Fruit fly (Drosophila melanogaster) whole organism, embryonic: ENCODE measurements around the gene Pex10.

Source experiments
- Awh ChIP-seq: fragments of 200-800 bp; sonication (Bioruptor generic); IDR thresholded peaks from 2 replicates; pipeline ENCODE4, ENCODE4 v1.3.6; 2022; ENCODE audit warnings: missing biosample characterization, missing genetic modification characterization
- CG13296 ChIP-seq: fragments of 200-800 bp; sonication (Bioruptor generic); optimal IDR thresholded peaks from 3 replicates; lab custom pipeline; 2018; ENCODE audit warnings: missing biosample characterization, mild to moderate bottlenecking, missing genetic modification characterization
- CG14050 ChIP-seq: fragments of 200-800 bp; sonication (Bioruptor generic); IDR thresholded peaks from 3 replicates; pipeline ENCODE4 v1.3.6; 2022; ENCODE audit warnings: missing biosample characterization, missing genetic modification characterization
- CG16815 ChIP-seq: fragments of 200-800 bp; sonication (Bioruptor generic); optimal IDR thresholded peaks from 3 replicates; lab custom pipeline; 2017; ENCODE audit warnings: missing biosample characterization, mild to moderate bottlenecking, missing genetic modification characterization
- CG17361 ChIP-seq: fragments of 200-800 bp; sonication (Bioruptor generic); IDR thresholded peaks from 3 replicates; pipeline ENCODE4 v1.3.6; 2022; ENCODE audit warnings: missing biosample characterization, missing genetic modification characterization
- CG31224 ChIP-seq: fragments of 200-800 bp; sonication (Bioruptor generic); IDR thresholded peaks from 2 replicates; pipeline ENCODE4 v1.3.6; 2022; ENCODE audit warnings: missing biosample characterization, missing genetic modification characterization
- CG31365 ChIP-seq: fragments of 200-800 bp; sonication (Bioruptor generic); optimal IDR thresholded peaks from 2 replicates; lab custom pipeline; 2018; ENCODE audit warnings: missing biosample characterization, mild to moderate bottlenecking, missing genetic modification characterization
- CG3995 ChIP-seq: fragments of 200-800 bp; sonication (Bioruptor generic); optimal IDR thresholded peaks from 3 replicates; lab custom pipeline; 2016; ENCODE audit warnings: missing biosample characterization, missing genetic modification characterization
- CG4282 ChIP-seq: fragments of 200-800 bp; sonication (Bioruptor generic); optimal IDR thresholded peaks from 2 replicates; lab custom pipeline; 2016; ENCODE audit warnings: missing biosample characterization, missing genetic modification characterization
- CG43689 ChIP-seq: fragments of 200-800 bp; sonication (Bioruptor generic); IDR thresholded peaks from 2 replicates; pipeline ENCODE4 v1.3.6; 2022; ENCODE audit warnings: missing biosample characterization, missing genetic modification characterization
- CG6813 ChIP-seq: fragments of 200-800 bp; sonication (Bioruptor generic); optimal IDR thresholded peaks from 2 replicates; lab custom pipeline; 2017; ENCODE audit warnings: missing biosample characterization, missing genetic modification characterization, mild to moderate bottlenecking, moderate library complexity, missing genetic modification reagents
- CG7372 ChIP-seq: fragments of 200-800 bp; sonication (Bioruptor generic); IDR thresholded peaks from 2 replicates; pipeline ENCODE4 v1.3.6; 2022; ENCODE audit warnings: missing biosample characterization, missing genetic modification characterization
- CG7786 ChIP-seq: fragments of 200-800 bp; sonication (Bioruptor generic); optimal IDR thresholded peaks from 2 replicates; lab custom pipeline; 2016; ENCODE audit warnings: missing biosample characterization, missing genetic modification characterization
- CG8765 ChIP-seq: fragments of 200-800 bp; sonication (Bioruptor generic); IDR thresholded peaks from 2 replicates; pipeline ENCODE4 v1.3.6; 2022; ENCODE audit warnings: missing biosample characterization, missing genetic modification characterization
- CG9727 ChIP-seq: fragments of 200-800 bp; sonication (Bioruptor generic); optimal IDR thresholded peaks from 3 replicates; lab custom pipeline; 2017; ENCODE audit warnings: missing biosample characterization, mild to moderate bottlenecking, missing genetic modification characterization
- Dek ChIP-seq: fragments of 200-800 bp; sonication (Bioruptor generic); optimal IDR thresholded peaks from 3 replicates; lab custom pipeline; 2019; ENCODE audit warnings: missing biosample characterization, mild to moderate bottlenecking, missing genetic modification characterization, moderate library complexity
- Dip3 ChIP-seq: fragments of 200-800 bp; sonication (Bioruptor generic); optimal IDR thresholded peaks from 3 replicates; lab custom pipeline; 2016; ENCODE audit warnings: missing biosample characterization, missing genetic modification characterization
- Dp ChIP-seq: fragments of 200-800 bp; sonication (Bioruptor generic); optimal IDR thresholded peaks from 2 replicates; lab custom pipeline; 2018; ENCODE audit warnings: missing biosample characterization, mild to moderate bottlenecking, missing genetic modification characterization, moderate library complexity
- Eip74EF ChIP-seq, 2 experiments: fragments of 200-800 bp in 1 of 2; fragments of >200 bp in 1 of 2; sonication (Bioruptor generic) in 1 of 2; optimal IDR thresholded peaks; 2 replicates each; lab custom pipeline; 2017 to 2019; ENCODE audit warnings: missing biosample characterization in 2 of 2, missing genetic modification characterization in 2 of 2, mild to moderate bottlenecking in 1 of 2, moderate library complexity in 1 of 2
- HHEX ChIP-seq: fragments of 200-800 bp; sonication (Bioruptor generic); optimal IDR thresholded peaks from 3 replicates; lab custom pipeline; 2017; ENCODE audit warnings: missing biosample characterization, mild to moderate bottlenecking, missing genetic modification characterization, missing genetic modification reagents
- Meics ChIP-seq: fragments of 200-800 bp; sonication (Bioruptor generic); optimal IDR thresholded peaks from 2 replicates; lab custom pipeline; 2017; ENCODE audit warnings: missing biosample characterization, mild to moderate bottlenecking, missing genetic modification characterization
- NC2α ChIP-seq: fragments of 200-800 bp; sonication (Bioruptor generic); optimal IDR thresholded peaks from 2 replicates; lab custom pipeline; 2016; ENCODE audit warnings: missing biosample characterization, missing genetic modification characterization
- Nf-YA ChIP-seq: fragments of 200-800 bp; sonication (Bioruptor generic); IDR thresholded peaks from 2 replicates; pipeline ENCODE4 v1.3.6; 2022; ENCODE audit warnings: missing biosample characterization, missing genetic modification characterization
- Oli ChIP-seq: fragments of 200-800 bp; sonication (Bioruptor generic); optimal IDR thresholded peaks from 2 replicates; lab custom pipeline; 2018; ENCODE audit warnings: missing biosample characterization, mild to moderate bottlenecking, missing genetic modification characterization, moderate library complexity
- Spps ChIP-seq: fragments of 200-800 bp; sonication (Bioruptor generic); optimal IDR thresholded peaks from 2 replicates; lab custom pipeline; 2018; ENCODE audit warnings: missing biosample characterization, mild to moderate bottlenecking, missing genetic modification characterization
- abd-A ChIP-seq: fragments of 200-800 bp; sonication (Bioruptor generic); optimal IDR thresholded peaks from 3 replicates; lab custom pipeline; 2019; ENCODE audit warnings: missing biosample characterization, mild to moderate bottlenecking, missing genetic modification characterization, moderate library complexity
- ash1 ChIP-seq: fragments of 200-800 bp; sonication (Bioruptor generic); optimal IDR thresholded peaks from 2 replicates; lab custom pipeline; 2018; ENCODE audit warnings: missing biosample characterization, mild to moderate bottlenecking, missing genetic modification characterization
- bcd ChIP-seq: fragments of 200-800 bp; sonication (Bioruptor generic); optimal IDR thresholded peaks from 2 replicates; lab custom pipeline; 2017; ENCODE audit warnings: missing biosample characterization, mild to moderate bottlenecking, missing genetic modification characterization
- chif ChIP-seq, 2 experiments: fragments of 200-800 bp; sonication (Bioruptor generic); optimal IDR thresholded peaks; 3 replicates each; lab custom pipeline; 2016; ENCODE audit warnings: missing biosample characterization in 2 of 2, missing genetic modification characterization in 2 of 2
- croc ChIP-seq: fragments of 200-800 bp; sonication (Bioruptor generic); conservative IDR thresholded peaks from 3 replicates; pipeline ENCODE4 v1.3.6; 2022; ENCODE audit warnings: missing biosample characterization, missing genetic modification characterization
- esg ChIP-seq: fragments of 200-800 bp; sonication (Bioruptor generic); conservative IDR thresholded peaks from 2 replicates; pipeline ENCODE4 v1.3.6; 2022; ENCODE audit warnings: missing biosample characterization, missing genetic modification characterization
- eve ChIP-seq, 2 experiments: fragments of >200 bp; optimal IDR thresholded peaks; 2 replicates each; lab custom pipeline; 2017; ENCODE audit warnings: missing biosample characterization in 2 of 2, missing genetic modification characterization in 2 of 2
- fd3F ChIP-seq: fragments of 200-800 bp; sonication (Bioruptor generic); optimal IDR thresholded peaks from 2 replicates; lab custom pipeline; 2018; ENCODE audit warnings: missing biosample characterization, mild to moderate bottlenecking, missing genetic modification characterization, moderate library complexity
- gsb ChIP-seq: fragments of 200-800 bp; sonication (Bioruptor generic); IDR thresholded peaks from 2 replicates; pipeline ENCODE4 v1.3.6; 2022; ENCODE audit warnings: missing biosample characterization, missing genetic modification characterization
- inv ChIP-seq: fragments of 200-800 bp; sonication (Bioruptor generic); IDR thresholded peaks from 2 replicates; pipeline ENCODE4 v1.3.6; 2022; ENCODE audit warnings: missing biosample characterization, missing genetic modification characterization; ENCODE audit not compliant: partially characterized antibody
- jumu ChIP-seq: fragments of 200-800 bp; sonication (Bioruptor generic); optimal IDR thresholded peaks from 3 replicates; lab custom pipeline; 2016; ENCODE audit warnings: missing biosample characterization, missing genetic modification characterization
- kay ChIP-seq: fragments of 200-800 bp; sonication (Bioruptor generic); optimal IDR thresholded peaks from 2 replicates; lab custom pipeline; 2016; ENCODE audit warnings: missing biosample characterization, missing genetic modification characterization
- knrl ChIP-seq: fragments of 200-800 bp; sonication (Bioruptor generic); IDR thresholded peaks from 3 replicates; pipeline ENCODE4 v1.3.6; 2022; ENCODE audit warnings: missing biosample characterization, missing genetic modification characterization; ENCODE audit not compliant: partially characterized antibody
- nom ChIP-seq: fragments of 200-800 bp; sonication (Bioruptor generic); optimal IDR thresholded peaks from 2 replicates; lab custom pipeline; 2017; ENCODE audit warnings: missing biosample characterization, missing genetic modification characterization, mild to moderate bottlenecking, moderate library complexity, missing genetic modification reagents
- onecut ChIP-seq: fragments of 200-800 bp; sonication (Bioruptor generic); IDR thresholded peaks from 2 replicates; pipeline ENCODE4 v1.3.6; 2022; ENCODE audit warnings: missing biosample characterization, missing genetic modification characterization
- pnt ChIP-seq: fragments of 200-800 bp; sonication (Bioruptor generic); optimal IDR thresholded peaks from 3 replicates; lab custom pipeline; 2016; ENCODE audit warnings: missing biosample characterization, missing genetic modification characterization
- sna ChIP-seq: fragments of 200-800 bp; sonication (Bioruptor generic); IDR thresholded peaks from 2 replicates; pipeline ENCODE4 v1.3.6; 2022; ENCODE audit warnings: missing biosample characterization, missing genetic modification characterization; ENCODE audit not compliant: partially characterized antibody
- sob ChIP-seq: fragments of 200-800 bp; sonication (Bioruptor generic); IDR thresholded peaks from 2 replicates; pipeline ENCODE4 v1.3.6; 2022; ENCODE audit warnings: missing biosample characterization, missing genetic modification characterization
- stc ChIP-seq: fragments of 200-800 bp; sonication (Bioruptor generic); IDR thresholded peaks from 2 replicates; pipeline ENCODE4 v1.3.6; 2022; ENCODE audit warnings: missing biosample characterization, missing genetic modification characterization
- sug ChIP-seq: fragments of 200-800 bp; optimal IDR thresholded peaks from 2 replicates; lab custom pipeline; 2019; ENCODE audit warnings: missing biosample characterization, mild to moderate bottlenecking, missing genetic modification characterization, moderate library complexity
- tin ChIP-seq: fragments of 200-800 bp; sonication (Bioruptor generic); optimal IDR thresholded peaks from 3 replicates; lab custom pipeline; 2016; ENCODE audit warnings: missing biosample characterization, missing genetic modification characterization
- ttk ChIP-seq: fragments of 200-800 bp; sonication (Bioruptor generic); IDR thresholded peaks from 2 replicates; pipeline ENCODE4 v2.1.2; 2022; ENCODE audit warnings: missing biosample characterization, missing genetic modification characterization
- zen ChIP-seq: fragments of 200-800 bp; sonication (Bioruptor generic); optimal IDR thresholded peaks from 3 replicates; lab custom pipeline; 2018; ENCODE audit warnings: missing biosample characterization, mild to moderate bottlenecking, missing genetic modification characterization, moderate library complexity
- zen2 ChIP-seq: fragments of 200-800 bp; sonication (Bioruptor generic); IDR thresholded peaks from 3 replicates; pipeline ENCODE4 v1.3.6; 2022; ENCODE audit warnings: missing biosample characterization, missing genetic modification characterization; ENCODE audit not compliant: partially characterized antibody

Gene Pex10

dm6 chr3L:1533699-1534431, 24.2 kb upstream of the Pex10 start, which contains the start of gene Iml1 (continued):
- TF ChIP-seq ttk (GFP tag; lab: Robert Waterston, UW): 0 out of 2 replicates have a peak, but pooled peaks have one; percentile 23
- TF ChIP-seq CG31224 (GFP tag; lab: Robert Waterston, UW): 0 out of 2 replicates have a peak, but pooled peaks have one; percentile 23
- no peak for TF ChIP-seq CG16815 (GFP tag; lab: Kevin White, UChicago)
- TF ChIP-seq Spps: no peak
- no peak for TF ChIP-seq chif (GFP tag; optimal IDR thresholded peaks at IDR 0.05; lab: Kevin White, UChicago)
- no peak for TF ChIP-seq ash1 (GFP tag; lab: Kevin White, UChicago)
- TF ChIP-seq jumu (GFP tag; lab: Kevin White, UChicago): no peak
- TF ChIP-seq Dp (GFP tag; lab: Kevin White, UChicago): no peak
- TF ChIP-seq CG4282: no peak
- no peak for TF ChIP-seq sna (GFP tag; lab: Robert Waterston, UW)
- TF ChIP-seq CG17361 (GFP tag; lab: Robert Waterston, UW): no peak; the same call in 2 of the 3 replicates
- no peak for TF ChIP-seq NC2α
- no peak for TF ChIP-seq onecut (GFP tag; lab: Robert Waterston, UW)
- no peak for TF ChIP-seq Awh (GFP tag; lab: Robert Waterston, UW)
- peak; percentile 39 for TF ChIP-seq fd3F (GFP tag; lab: Kevin White, UChicago)
- TF ChIP-seq abd-A (tag; lab: Kevin White, UChicago): no peak
- TF ChIP-seq zen: peak; percentile 45
- no peak for TF ChIP-seq Nf-YA (GFP tag; lab: Robert Waterston, UW)
- TF ChIP-seq eve (GFP tag; optimal IDR thresholded peaks at IDR 0.05; lab: Kevin White, UChicago): no peak
- TF ChIP-seq knrl (GFP tag; lab: Robert Waterston, UW): no peak
- TF ChIP-seq gsb: no peak
- no peak for TF ChIP-seq CG6813 (GFP tag; lab: Kevin White, UChicago)
- peak; percentile 12 for TF ChIP-seq Dip3
- TF ChIP-seq zen2: no peak
- peak; percentile 1 for TF ChIP-seq pnt (GFP tag; lab: Kevin White, UChicago)
- TF ChIP-seq CG13296: no peak
- no peak for TF ChIP-seq CG8765 (GFP tag; lab: Robert Waterston, UW)
- TF ChIP-seq Dek (tag; lab: Kevin White, UChicago): no peak
- 0 out of 2 replicates have a peak, but pooled peaks have one; percentile 29 for TF ChIP-seq esg (GFP tag; lab: Robert Waterston, UW)
- no peak for TF ChIP-seq CG7786 (GFP tag; lab: Kevin White, UChicago)
- TF ChIP-seq CG43689 (GFP tag; lab: Robert Waterston, UW): no peak
- no peak for TF ChIP-seq HHEX (GFP tag; lab: Kevin White, UChicago)
- no peak for TF ChIP-seq bcd (GFP tag; lab: Kevin White, UChicago)
- no peak for TF ChIP-seq CG31365 (tag; lab: Kevin White, UChicago)
- no peak for TF ChIP-seq stc (GFP tag; lab: Robert Waterston, UW)
- peak; percentile 28 for TF ChIP-seq tin
- peak; percentile 11 for TF ChIP-seq Oli (tag; lab: Kevin White, UChicago)
- no peak for TF ChIP-seq Eip74EF (GFP tag; optimal IDR thresholded peaks at IDR 0.05; lab: Kevin White, UChicago)
- TF ChIP-seq sob: peak; percentile 63
- peak; percentile 20; the same call in 1 of the 2 replicates for TF ChIP-seq CG7372 (GFP tag; lab: Robert Waterston, UW)
- peak; percentile 7 for TF ChIP-seq CG9727 (GFP tag; lab: Kevin White, UChicago)
- no peak for TF ChIP-seq inv (GFP tag; lab: Robert Waterston, UW)
- TF ChIP-seq sug (tag; lab: Kevin White, UChicago): no peak
- no peak for TF ChIP-seq kay (GFP tag; lab: Kevin White, UChicago)
- no peak for TF ChIP-seq CG14050 (GFP tag; lab: Robert Waterston, UW)
- TF ChIP-seq nom (GFP tag; lab: Kevin White, UChicago): no peak
- TF ChIP-seq Meics (GFP tag; lab: Kevin White, UChicago): peak; percentile 100
- TF ChIP-seq CG3995 (GFP tag; lab: Kevin White, UChicago): peak; percentile 71
- TF ChIP-seq croc (GFP tag; lab: Robert Waterston, UW): no peak
